Worm (Caenorhabditis elegans): ENCODE data around the gene sup-1.

DNA sequence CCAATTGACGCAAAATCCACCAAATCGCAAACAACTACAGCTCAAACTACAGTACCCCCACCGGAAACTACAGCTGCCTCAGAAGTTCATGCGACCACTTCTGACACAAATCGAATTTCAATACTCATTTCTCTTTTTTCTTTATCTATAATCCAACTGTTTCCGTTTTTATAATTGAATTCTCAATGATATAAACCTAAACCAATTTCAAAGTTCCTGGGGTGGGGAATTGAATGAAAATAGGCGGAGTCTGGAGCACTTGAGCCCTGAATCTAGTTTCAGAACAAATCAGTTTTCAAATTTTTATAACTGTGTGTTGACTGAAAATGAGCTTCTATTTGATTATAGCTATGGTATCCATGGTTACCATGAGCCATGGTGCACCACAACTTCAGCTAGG is 41.2 kb downstream of the sup-1 start, which contains the start of gene Y41C4A.6:
- TF ChIP-seq ceh-45 (GFP tag; IDR thresholded peaks at IDR 0.05) (no peak), pag-3 (tag; optimal IDR thresholded peaks at IDR 0.05; ENCODE audit: borderline replicate concordance) (no peak), tbx-2 (tag; optimal IDR thresholded peaks at IDR 0.05) (no peak), pha-4 (tag; optimal IDR thresholded peaks at IDR 0.05) (no peak)
